Worm (Caenorhabditis elegans): ENCODE data around the gene Y38A10A.2.
A peak's percentile ranks its signal among the peaks of the same experiment; 100 is the strongest.

ce11 chrV:6107474-6107873 lies 44.2 kb upstream of the Y38A10A.2 start, which contains the start of gene cwf-19L1:
- TF ChIP-seq egl-27 (tag; optimal IDR thresholded peaks at IDR 0.05), result no peak
- no peak for TF ChIP-seq Y116A8C.19 (tag; optimal IDR thresholded peaks at IDR 0.05; ENCODE audit: borderline replicate concordance)
- peak; percentile 92 to 95 for TF ChIP-seq efl-1 (optimal IDR thresholded peaks at IDR 0.05)
- TF ChIP-seq efl-1 (GFP tag; optimal IDR thresholded peaks at IDR 0.05 in 1 of 2), result peak; percentile 94 to 99
- TF ChIP-seq dpl-1 (GFP tag; optimal IDR thresholded peaks at IDR 0.05), result peak; percentile 89 to 94 (median 93)
- no peak for TF ChIP-seq nhr-77 (tag; optimal IDR thresholded peaks at IDR 0.05)
- TF ChIP-seq ceh-90 (tag; optimal IDR thresholded peaks at IDR 0.05), result peak; percentile 88
- TF ChIP-seq lin-15B (tag; optimal IDR thresholded peaks at IDR 0.05), result peak; percentile 63
- TF ChIP-seq jun-1 (tag; optimal IDR thresholded peaks at IDR 0.05), result no peak
- TF ChIP-seq unc-130 (tag; optimal IDR thresholded peaks at IDR 0.05), result peak; percentile 76
- no peak for TF ChIP-seq fkh-10 (GFP tag; optimal IDR thresholded peaks at IDR 0.05)
- no peak for TF ChIP-seq C34B4.2 (tag; optimal IDR thresholded peaks at IDR 0.05)

Measured in whole organism, L1 larva.